Worm (Caenorhabditis elegans) whole organism, late embryonic: Measurements from ENCODE around the gene tbb-1.
A peak's percentile ranks its signal among the peaks of the same experiment; 100 is the strongest.

Experiments used
- C08G9.2 ChIP-seq: sonication (generic microtip); optimal IDR thresholded peaks from 2 replicates; lab custom pipeline; 2016; ENCODE audit warnings: mild to moderate bottlenecking, missing genetic modification characterization, moderate library complexity, missing compliant biosample characterization
- K02D7.2 ChIP-seq: sonication (generic microtip); optimal IDR thresholded peaks from 2 replicates; lab custom pipeline; 2017; ENCODE audit warnings: mild to moderate bottlenecking, missing genetic modification characterization, missing compliant biosample characterization
- Y22D7AL.16 ChIP-seq: sonication (generic microtip); optimal IDR thresholded peaks from 2 replicates; lab custom pipeline; 2016; ENCODE audit warnings: missing genetic modification characterization, missing compliant biosample characterization
- ahr-1 ChIP-seq: sonication (generic microtip); optimal IDR thresholded peaks from 2 replicates; lab custom pipeline; 2016; ENCODE audit warnings: missing genetic modification characterization, missing compliant biosample characterization
- ama-1 ChIP-seq: fragments of 150-350 bp; optimal IDR thresholded peaks from 2 replicates; lab custom pipeline; 2014
- ceh-14 ChIP-seq: sonication (generic microtip); optimal IDR thresholded peaks from 2 replicates; lab custom pipeline; 2016; ENCODE audit warnings: missing genotype, missing genetic modification characterization, missing compliant biosample characterization
- ceh-18 ChIP-seq: sonication (generic microtip); optimal IDR thresholded peaks from 2 replicates; lab custom pipeline; 2016; ENCODE audit warnings: missing genetic modification characterization, missing compliant biosample characterization
- ceh-19 ChIP-seq: fragments of 200-800 bp; sonication (Bioruptor generic); optimal IDR thresholded peaks from 2 replicates; lab custom pipeline; 2018; ENCODE audit warnings: mild to moderate bottlenecking, missing genetic modification characterization, missing compliant biosample characterization
- ceh-22 ChIP-seq: sonication (generic microtip); optimal IDR thresholded peaks from 2 replicates; lab custom pipeline; 2017; ENCODE audit warnings: missing biosample characterization, missing genetic modification characterization
- ceh-24 ChIP-seq: sonication (generic microtip); optimal IDR thresholded peaks from 2 replicates; lab custom pipeline; 2016; ENCODE audit warnings: mild to moderate bottlenecking, missing genetic modification characterization, missing compliant biosample characterization
- ceh-31 ChIP-seq: sonication (generic microtip); optimal IDR thresholded peaks from 2 replicates; lab custom pipeline; 2016; ENCODE audit warnings: missing genetic modification characterization, missing compliant biosample characterization
- ceh-45 ChIP-seq: fragments of 200-800 bp; sonication (Bioruptor generic); IDR thresholded peaks from 2 replicates; pipeline ENCODE4 v1.3.6; 2022; ENCODE audit warnings: missing genetic modification reagents, missing genetic modification characterization, missing compliant biosample characterization
- ceh-48 ChIP-seq: sonication (generic microtip); optimal IDR thresholded peaks from 2 replicates; lab custom pipeline; 2016; ENCODE audit warnings: missing genetic modification characterization, inconsistent platforms, missing compliant biosample characterization
- ceh-6 ChIP-seq: fragments of 200-800 bp; sonication (Bioruptor generic); optimal IDR thresholded peaks from 2 replicates; lab custom pipeline; 2018; ENCODE audit warnings: mild to moderate bottlenecking, missing genetic modification characterization, missing compliant biosample characterization
- ceh-9 ChIP-seq: sonication (generic microtip); optimal IDR thresholded peaks from 2 replicates; lab custom pipeline; 2016; ENCODE audit warnings: mild to moderate bottlenecking, missing genetic modification characterization, inconsistent platforms, missing compliant biosample characterization
- che-1 ChIP-seq: sonication (generic microtip); optimal IDR thresholded peaks from 2 replicates; lab custom pipeline; 2016; ENCODE audit warnings: mild to moderate bottlenecking, missing genetic modification characterization, missing compliant biosample characterization
- elt-2 ChIP-seq: sonication (generic microtip); optimal IDR thresholded peaks from 2 replicates; lab custom pipeline; 2016; ENCODE audit warnings: missing genetic modification reagents, missing genetic modification characterization, missing compliant biosample characterization
- elt-4 ChIP-seq: sonication (generic microtip); optimal IDR thresholded peaks from 2 replicates; lab custom pipeline; 2016; ENCODE audit warnings: missing genetic modification characterization, missing compliant biosample characterization
- fax-1 ChIP-seq: sonication (generic microtip); optimal IDR thresholded peaks from 2 replicates; lab custom pipeline; 2016; ENCODE audit warnings: missing genotype, missing genetic modification characterization, missing compliant biosample characterization
- fkh-10 ChIP-seq: fragments of 150-350 bp; optimal IDR thresholded peaks from 2 replicates; lab custom pipeline; 2014; ENCODE audit warnings: missing biosample characterization, missing genetic modification reagents, missing genetic modification characterization
- fkh-6 ChIP-seq: sonication (generic microtip); optimal IDR thresholded peaks from 2 replicates; lab custom pipeline; 2016; ENCODE audit warnings: missing genetic modification characterization, missing compliant biosample characterization
- gmeb-2 ChIP-seq: sonication (generic microtip); optimal IDR thresholded peaks from 2 replicates; lab custom pipeline; 2016; ENCODE audit warnings: missing genetic modification characterization, inconsistent platforms, missing compliant biosample characterization
- hlh-13 ChIP-seq: fragments of 200-800 bp; sonication (Bioruptor generic); optimal IDR thresholded peaks from 2 replicates; lab custom pipeline; 2018; ENCODE audit warnings: mild to moderate bottlenecking, missing genetic modification characterization, missing compliant biosample characterization
- hlh-15 ChIP-seq: sonication (generic microtip); optimal IDR thresholded peaks from 2 replicates; lab custom pipeline; 2016; ENCODE audit warnings: missing genetic modification characterization, missing compliant biosample characterization
- hlh-30 ChIP-seq: sonication (generic microtip); optimal IDR thresholded peaks from 2 replicates; lab custom pipeline; 2017; ENCODE audit warnings: antibody characterized with exemption, missing genetic modification characterization, missing compliant biosample characterization; ENCODE audit not compliant: insufficient read depth
- hlh-6 ChIP-seq: sonication (generic microtip); optimal IDR thresholded peaks from 2 replicates; lab custom pipeline; 2016; ENCODE audit warnings: missing genotype, missing genetic modification characterization, missing compliant biosample characterization
- hlh-8 ChIP-seq: sonication (generic microtip); optimal IDR thresholded peaks from 2 replicates; lab custom pipeline; 2016; ENCODE audit warnings: missing genotype, missing genetic modification characterization, missing compliant biosample characterization
- lin-11 ChIP-seq: fragments of 200-800 bp; sonication (Bioruptor generic); optimal IDR thresholded peaks from 2 replicates; lab custom pipeline; 2018; ENCODE audit warnings: mild to moderate bottlenecking, missing genetic modification characterization, missing compliant biosample characterization
- madf-2 ChIP-seq: sonication (generic microtip); optimal IDR thresholded peaks from 2 replicates; lab custom pipeline; 2017; ENCODE audit warnings: missing genetic modification characterization, missing compliant biosample characterization
- nfya-1 ChIP-seq: sonication (generic microtip); optimal IDR thresholded peaks from 2 replicates; lab custom pipeline; 2017; ENCODE audit warnings: missing genetic modification characterization, mild to moderate bottlenecking, missing compliant biosample characterization, antibody characterized with exemption, moderate library complexity
- nhr-232 ChIP-seq: sonication (generic microtip); optimal IDR thresholded peaks from 2 replicates; lab custom pipeline; 2016; ENCODE audit warnings: missing genetic modification characterization, missing compliant biosample characterization
- odd-2 ChIP-seq: sonication (generic microtip); optimal IDR thresholded peaks from 2 replicates; lab custom pipeline; 2017; ENCODE audit warnings: antibody characterized with exemption, mild to moderate bottlenecking, missing genetic modification characterization, missing compliant biosample characterization
- pag-3 ChIP-seq: sonication (generic microtip); optimal IDR thresholded peaks from 2 replicates; lab custom pipeline; 2016; ENCODE audit warnings: missing compliant biosample characterization, missing genetic modification characterization, borderline replicate concordance
- pat-9 ChIP-seq: fragments of 200-800 bp; sonication (Bioruptor generic); optimal IDR thresholded peaks from 2 replicates; lab custom pipeline; 2018; ENCODE audit warnings: mild to moderate bottlenecking, missing genetic modification characterization, moderate library complexity, missing compliant biosample characterization
- pax-1 ChIP-seq: fragments of 150-350 bp; optimal IDR thresholded peaks from 2 replicates; lab custom pipeline; 2014; ENCODE audit warnings: missing biosample characterization, missing genetic modification characterization
- pha-2 ChIP-seq: sonication (generic microtip); optimal IDR thresholded peaks from 2 replicates; lab custom pipeline; 2017; ENCODE audit warnings: mild to moderate bottlenecking, missing genetic modification characterization, missing compliant biosample characterization
- pha-4 ChIP-seq: fragments of 150-350 bp; optimal IDR thresholded peaks from 2 replicates; lab custom pipeline; 2018; ENCODE audit warnings: missing biosample characterization, missing genetic modification reagents, missing genetic modification characterization
- ref-2 ChIP-seq: sonication (generic microtip); optimal IDR thresholded peaks from 2 replicates; lab custom pipeline; 2016; ENCODE audit warnings: missing genetic modification characterization, missing compliant biosample characterization
- sdc-2 ChIP-seq: sonication (generic microtip); optimal IDR thresholded peaks from 2 replicates; lab custom pipeline; 2016; ENCODE audit warnings: missing genotype, missing genetic modification characterization, missing compliant biosample characterization
- sox-2 ChIP-seq: fragments of 200-800 bp; sonication (Bioruptor generic); IDR thresholded peaks from 2 replicates; pipeline ENCODE4 v1.3.6; 2022; ENCODE audit warnings: missing genetic modification reagents, missing genetic modification characterization, missing compliant biosample characterization
- sox-4 ChIP-seq: sonication (generic microtip); optimal IDR thresholded peaks from 2 replicates; lab custom pipeline; 2017; ENCODE audit warnings: mild to moderate bottlenecking, missing genetic modification characterization, inconsistent platforms, missing compliant biosample characterization
- tbx-2 ChIP-seq: sonication (generic microtip); optimal IDR thresholded peaks from 2 replicates; lab custom pipeline; 2016; ENCODE audit warnings: missing genetic modification characterization, missing compliant biosample characterization
- tbx-7 ChIP-seq: sonication (generic microtip); optimal IDR thresholded peaks from 2 replicates; lab custom pipeline; 2016; ENCODE audit warnings: missing genotype, missing genetic modification characterization, missing compliant biosample characterization
- ttx-3 ChIP-seq: sonication (generic microtip); optimal IDR thresholded peaks from 2 replicates; lab custom pipeline; 2016; ENCODE audit warnings: missing genetic modification reagents, missing genetic modification characterization, missing compliant biosample characterization
- unc-42 ChIP-seq: sonication (generic microtip); optimal IDR thresholded peaks from 2 replicates; lab custom pipeline; 2016; ENCODE audit warnings: missing genotype, missing genetic modification characterization, missing compliant biosample characterization
- unc-86 ChIP-seq: sonication (generic microtip); optimal IDR thresholded peaks from 2 replicates; lab custom pipeline; 2016; ENCODE audit warnings: missing genetic modification characterization, missing compliant biosample characterization
- zip-5 ChIP-seq: sonication (generic microtip); optimal IDR thresholded peaks from 2 replicates; lab custom pipeline; 2016; ENCODE audit warnings: missing genetic modification characterization, missing compliant biosample characterization
- ztf-16 ChIP-seq: sonication (generic microtip); optimal IDR thresholded peaks from 2 replicates; lab custom pipeline; 2017; ENCODE audit warnings: missing genetic modification characterization, missing compliant biosample characterization

Gene tbb-1

ce11 chrIII:10763032-10763431 is 20.8 kb upstream of the tbb-1 start, which contains the start of gene dpy-28:
dpy-28 (plus strand) TSS chrIII:10763131.
- TF ChIP-seq ceh-9 (tag; lab: Kevin White, UChicago) (no peak), ceh-22 (tag; lab: Kevin White, UChicago) (no peak), pax-1 (tag; lab: Kevin White, UChicago) (no peak), zip-5 (tag; lab: Kevin White, UChicago) (no peak), ceh-18 (tag; lab: Kevin White, UChicago) (no peak), K02D7.2 (tag; lab: Kevin White, UChicago) (no peak), ceh-48 (no peak), pag-3 (tag; lab: Kevin White, UChicago) (no peak), elt-4 (tag; lab: Kevin White, UChicago) (no peak)
- TF ChIP-seq, all 69 proteins: peak for 0

ce11 chrIII:10759050-10760023 is 17.1 kb upstream of the tbb-1 start, which contains the start of gene tasp-1:
tasp-1 (plus strand) TSS chrIII:10759307.
- TF ChIP-seq che-1 (tag; lab: Kevin White, UChicago) (peak; percentile 83), pha-4 (tag; lab: Kevin White, UChicago) (no peak), ref-2 (peak; percentile 100), sox-4 (tag; lab: Kevin White, UChicago) (peak; percentile 91), unc-86 (tag; lab: Kevin White, UChicago) (peak; percentile 99), hlh-8 (tag; lab: Kevin White, UChicago) (peak; percentile 98), unc-42 (tag; lab: Kevin White, UChicago) (peak; percentile 100), pha-2 (tag; lab: Kevin White, UChicago) (peak; percentile 90), pag-3 (tag; lab: Kevin White, UChicago) (peak; percentile 95), gmeb-2 (tag; lab: Kevin White, UChicago) (peak; percentile 91), ceh-9 (tag; lab: Kevin White, UChicago) (no peak), C08G9.2 (tag; lab: Kevin White, UChicago) (peak; percentile 98), Y22D7AL.16 (tag; lab: Kevin White, UChicago) (peak; percentile 92), madf-2 (tag; lab: Kevin White, UChicago) (peak; percentile 98), ceh-24 (tag; lab: Kevin White, UChicago) (peak; percentile 84), pat-9 (tag; lab: Kevin White, UChicago) (peak; percentile 98), ceh-19 (peak; percentile 96), nhr-232 (tag; lab: Kevin White, UChicago) (peak; percentile 62), fax-1 (peak; percentile 92), ceh-6 (peak; percentile 90), elt-2 (tag; lab: Kevin White, UChicago) (peak; percentile 99), ztf-16 (peak; percentile 100), tbx-7 (peak; percentile 91), lin-11 (tag; lab: Kevin White, UChicago) (peak; percentile 76), nfya-1 (peak; percentile 99), tbx-2 (peak; percentile 100), ceh-31 (peak; percentile 100), hlh-13 (peak; percentile 90), fkh-10 (GFP tag; lab: Kevin White, UChicago) (peak; percentile 94), sox-2 (GFP tag; lab: Robert Waterston, UW) (peak; percentile 93), ceh-45 (GFP tag; lab: Robert Waterston, UW) (peak; percentile 93), ama-1 (lab: Kevin White, UChicago) (no peak), hlh-30 (peak; percentile 100), pax-1 (tag; lab: Kevin White, UChicago) (peak; percentile 88), ttx-3 (tag; lab: Kevin White, UChicago) (peak; percentile 89), fkh-6 (tag; lab: Kevin White, UChicago) (peak; percentile 87), ceh-14 (tag; lab: Kevin White, UChicago) (peak; percentile 99), ceh-18 (tag; lab: Kevin White, UChicago) (peak; percentile 100), ahr-1 (peak; percentile 97), hlh-15 (peak; percentile 83), hlh-6 (tag; lab: Kevin White, UChicago) (peak; percentile 92), sdc-2 (tag; lab: Kevin White, UChicago) (peak; percentile 90), odd-2 (tag; lab: Kevin White, UChicago) (peak; percentile 29)
